Worm (Caenorhabditis elegans) whole organism, mixed stage, embryonic: ENCODE measurements around the gene Y105C5A.1274.
"Not testable (repeated sequence)": the region's sequence is repeated elsewhere in the genome, so short reads cannot be mapped to it uniquely, and the experiment has no call there.

ENCODE experiments used
- ces-1 ChIP-seq: fragments of 150-350 bp; optimal IDR thresholded peaks from 2 replicates; lab custom pipeline; 2014; ENCODE audit warnings: missing biosample characterization, missing genetic modification reagents, missing genetic modification characterization
- drap-1 ChIP-seq: fragments of 200-800 bp; sonication (Bioruptor generic); optimal IDR thresholded peaks from 3 replicates; lab custom pipeline; 2018; ENCODE audit warnings: mild to moderate bottlenecking, missing genetic modification characterization, missing compliant biosample characterization
- elt-3 ChIP-seq: fragments of 150-350 bp; optimal IDR thresholded peaks from 2 replicates; lab custom pipeline; 2014; ENCODE audit warnings: missing biosample characterization, missing genetic modification characterization
- ham-2 ChIP-seq: fragments of 200-800 bp; sonication (Bioruptor generic); optimal IDR thresholded peaks from 2 replicates; lab custom pipeline; 2018; ENCODE audit warnings: mild to moderate bottlenecking, missing genetic modification characterization, missing compliant biosample characterization
- mab-5 ChIP-seq: fragments of 150-350 bp; optimal IDR thresholded peaks from 2 replicates; lab custom pipeline; 2014; ENCODE audit warnings: missing biosample characterization, missing genetic modification characterization
- snpc-4 ChIP-seq: fragments of 150-350 bp; optimal IDR thresholded peaks from 2 replicates; lab custom pipeline; 2014; ENCODE audit warnings: missing biosample characterization, missing genetic modification characterization
- unc-39 ChIP-seq: fragments of 150-350 bp; optimal IDR thresholded peaks from 2 replicates; lab custom pipeline; 2014; ENCODE audit warnings: missing biosample characterization, missing genetic modification characterization

- peak; percentile 65 for TF ChIP-seq ham-2
- TF ChIP-seq unc-39, snpc-4, mab-5, elt-3 (tag; lab: Kevin White, UChicago): not testable (repeated sequence)
- TF ChIP-seq ces-1: peak; percentile 90
- TF ChIP-seq drap-1 (GFP tag; lab: Kevin White, UChicago): peak; percentile 41
Observed at ce11 chrIV:15646418-15647220, 12.1 kb downstream of the Y105C5A.1274 start, which contains the start of the genes Y105C5A.1268 and Y105C5A.1272.
